Fruit fly (Drosophila melanogaster) whole organism, adult: ENCODE data around the gene Fcp3C.

ENCODE experiments used
- CG11617 ChIP-seq: fragments of 200-800 bp; sonication (Bioruptor generic); optimal IDR thresholded peaks from 2 replicates; lab custom pipeline; 2017; ENCODE audit warnings: mild to moderate bottlenecking, missing biosample characterization, missing genetic modification reagents, missing genetic modification characterization
- CG12768 ChIP-seq: fragments of 200-800 bp; sonication (Bioruptor generic); optimal IDR thresholded peaks from 2 replicates; lab custom pipeline; 2017; ENCODE audit warnings: missing biosample characterization, missing genetic modification characterization, mild to moderate bottlenecking, moderate library complexity, missing genetic modification reagents
- CG14711 ChIP-seq: fragments of 200-800 bp; sonication (Bioruptor generic); optimal IDR thresholded peaks from 2 replicates; lab custom pipeline; 2018; ENCODE audit warnings: missing biosample characterization, mild to moderate bottlenecking, missing genetic modification characterization, moderate library complexity
- CG1620 ChIP-seq: fragments of 200-800 bp; sonication (Bioruptor generic); optimal IDR thresholded peaks from 2 replicates; lab custom pipeline; 2016; ENCODE audit warnings: missing biosample characterization, missing genetic modification characterization
- CG33017 ChIP-seq: fragments of 200-800 bp; sonication (Bioruptor generic); optimal IDR thresholded peaks from 2 replicates; lab custom pipeline; 2018; ENCODE audit warnings: missing biosample characterization, mild to moderate bottlenecking, missing genetic modification characterization, moderate library complexity
- CG5204 ChIP-seq: fragments of 200-800 bp; sonication (Bioruptor generic); optimal IDR thresholded peaks from 2 replicates; lab custom pipeline; 2016; ENCODE audit warnings: missing biosample characterization, missing genetic modification characterization
- CG7045 ChIP-seq: fragments of 200-800 bp; sonication (Bioruptor generic); optimal IDR thresholded peaks from 2 replicates; lab custom pipeline; 2017; ENCODE audit warnings: missing biosample characterization, mild to moderate bottlenecking, missing genetic modification characterization
- CG7101 ChIP-seq: fragments of 200-800 bp; sonication (Bioruptor generic); optimal IDR thresholded peaks from 2 replicates; lab custom pipeline; 2018; ENCODE audit warnings: missing biosample characterization, mild to moderate bottlenecking, missing genetic modification characterization, moderate library complexity
- Clk ChIP-seq: fragments of 200-800 bp; sonication (Bioruptor generic); optimal IDR thresholded peaks from 2 replicates; lab custom pipeline; 2017; ENCODE audit warnings: missing biosample characterization, missing genetic modification characterization
- Crg-1 ChIP-seq: fragments of 200-800 bp; sonication (Bioruptor generic); optimal IDR thresholded peaks from 2 replicates; lab custom pipeline; 2016; ENCODE audit warnings: missing biosample characterization, missing genetic modification characterization
- Hr96 ChIP-seq: fragments of 200-800 bp; sonication (Bioruptor generic); optimal IDR thresholded peaks from 2 replicates; lab custom pipeline; 2016; ENCODE audit warnings: missing biosample characterization, missing genetic modification characterization
- Mnt ChIP-seq: fragments of 200-800 bp; sonication (Bioruptor generic); optimal IDR thresholded peaks from 2 replicates; lab custom pipeline; 2016; ENCODE audit warnings: missing biosample characterization, mild to moderate bottlenecking, missing genetic modification characterization
- bab1 ChIP-seq: fragments of 200-800 bp; sonication (Bioruptor generic); optimal IDR thresholded peaks from 3 replicates; lab custom pipeline; 2019; ENCODE audit warnings: missing biosample characterization, mild to moderate bottlenecking, missing genetic modification characterization, moderate library complexity
- cic ChIP-seq: fragments of 200-800 bp; sonication (Bioruptor generic); optimal IDR thresholded peaks from 2 replicates; lab custom pipeline; 2017; ENCODE audit warnings: missing biosample characterization, mild to moderate bottlenecking, missing genetic modification characterization, moderate library complexity
- cnc ChIP-seq, 2 experiments: fragments of >200 bp; optimal IDR thresholded peaks; 2 replicates each; lab custom pipeline; 2017
- kay ChIP-seq: fragments of 200-800 bp; sonication (Bioruptor generic); peaks from one replicate; lab custom pipeline; 2016; ENCODE audit warnings: missing biosample characterization, missing genetic modification characterization, borderline replicate concordance
- ovo ChIP-seq: fragments of 200-800 bp; sonication (Bioruptor generic); optimal IDR thresholded peaks from 2 replicates; lab custom pipeline; 2016; ENCODE audit warnings: missing biosample characterization, missing genetic modification characterization
- pad ChIP-seq: fragments of 200-800 bp; sonication (Bioruptor generic); optimal IDR thresholded peaks from 3 replicates; lab custom pipeline; 2017; ENCODE audit warnings: missing biosample characterization, missing genetic modification characterization, mild to moderate bottlenecking, moderate library complexity, missing genetic modification reagents
- tj ChIP-seq: fragments of 200-800 bp; sonication (Bioruptor generic); optimal IDR thresholded peaks from 3 replicates; lab custom pipeline; 2017; ENCODE audit warnings: missing biosample characterization, mild to moderate bottlenecking, missing genetic modification characterization, moderate library complexity
- toe ChIP-seq: fragments of 200-800 bp; sonication (Bioruptor generic); optimal IDR thresholded peaks from 2 replicates; lab custom pipeline; 2016; ENCODE audit warnings: missing biosample characterization, missing genetic modification characterization

Gene Fcp3C

dm6 chrX:3174374-3174773 is at the start of gene Fcp3C:
Fcp3C (minus strand) TSS chrX:3174474.
- peak; percentile 44 for TF ChIP-seq tj (GFP tag; lab: Kevin White, UChicago)
- no peak for TF ChIP-seq cic

- no peak for TF ChIP-seq CG11617 (GFP tag; lab: Kevin White, UChicago)
- TF ChIP-seq CG12768 (GFP tag; lab: Kevin White, UChicago), result no peak
- TF ChIP-seq ovo (GFP tag; lab: Kevin White, UChicago), result no peak
- no peak for TF ChIP-seq cic
- no peak for TF ChIP-seq bab1 (GFP tag; lab: Kevin White, UChicago)
- no peak for TF ChIP-seq Clk (GFP tag; lab: Kevin White, UChicago)
- no peak for TF ChIP-seq kay (GFP tag; lab: Kevin White, UChicago)
- TF ChIP-seq cnc (optimal IDR thresholded peaks at IDR 0.05; lab: Kevin White, UChicago), result no peak
- peak; percentile 11 for TF ChIP-seq CG5204 (GFP tag; lab: Kevin White, UChicago)
- peak; percentile 15 for TF ChIP-seq CG7101
- TF ChIP-seq Crg-1, result no peak
- no peak for TF ChIP-seq CG1620
- no peak for TF ChIP-seq Hr96 (GFP tag; lab: Kevin White, UChicago)
- TF ChIP-seq toe (GFP tag; lab: Kevin White, UChicago), result no peak
- peak; percentile 6 for TF ChIP-seq CG7045 (GFP tag; lab: Kevin White, UChicago)
- no peak for TF ChIP-seq CG33017
- TF ChIP-seq CG14711 (tag; lab: Kevin White, UChicago), result peak; percentile 29
- no peak for TF ChIP-seq tj (GFP tag; lab: Kevin White, UChicago)
- TF ChIP-seq pad (GFP tag; lab: Kevin White, UChicago), result no peak
- TF ChIP-seq Mnt (GFP tag; lab: Kevin White, UChicago), result no peak
Measured at dm6 chrX:3205887-3206794, 31.9 kb upstream of the Fcp3C start.

- TF ChIP-seq cnc (optimal IDR thresholded peaks at IDR 0.05; lab: Kevin White, UChicago) (no peak), CG1620 (no peak), Crg-1 (no peak), CG5204 (GFP tag; lab: Kevin White, UChicago) (no peak), Clk (GFP tag; lab: Kevin White, UChicago) (no peak), CG12768 (GFP tag; lab: Kevin White, UChicago) (no peak), bab1 (GFP tag; lab: Kevin White, UChicago) (no peak), cic (no peak), CG11617 (GFP tag; lab: Kevin White, UChicago) (no peak)
Measured at dm6 chrX:3193774-3194173, 19.5 kb upstream of the Fcp3C start.

- TF ChIP-seq kay (GFP tag; lab: Kevin White, UChicago) (no peak), cic (no peak), CG5204 (GFP tag; lab: Kevin White, UChicago) (no peak), Mnt (GFP tag; lab: Kevin White, UChicago) (no peak), CG7045 (GFP tag; lab: Kevin White, UChicago) (no peak), CG14711 (tag; lab: Kevin White, UChicago) (no peak), Crg-1 (no peak), bab1 (GFP tag; lab: Kevin White, UChicago) (no peak), pad (GFP tag; lab: Kevin White, UChicago) (no peak)
Measured at dm6 chrX:3192301-3192700, 18.0 kb upstream of the Fcp3C start.

dm6 chrX:3190837-3191458 is 16.7 kb upstream of the Fcp3C start:
- peak; percentile 16 for TF ChIP-seq tj (GFP tag; lab: Kevin White, UChicago)
- TF ChIP-seq ovo (GFP tag; lab: Kevin White, UChicago), result no peak

dm6 chrX:3189723-3190122 is 15.4 kb upstream of the Fcp3C start:
- no peak for TF ChIP-seq toe (GFP tag; lab: Kevin White, UChicago)
- TF ChIP-seq Crg-1, result no peak
- TF ChIP-seq cic, result no peak
- TF ChIP-seq CG12768 (GFP tag; lab: Kevin White, UChicago), result no peak
- no peak for TF ChIP-seq CG5204 (GFP tag; lab: Kevin White, UChicago)
- no peak for TF ChIP-seq CG7101
- no peak for TF ChIP-seq CG14711 (tag; lab: Kevin White, UChicago)
- TF ChIP-seq cnc (optimal IDR thresholded peaks at IDR 0.05; lab: Kevin White, UChicago), result no peak
- TF ChIP-seq CG1620, result no peak
- TF ChIP-seq CG7045 (GFP tag; lab: Kevin White, UChicago), result no peak
- no peak for TF ChIP-seq Hr96 (GFP tag; lab: Kevin White, UChicago)
- TF ChIP-seq Mnt (GFP tag; lab: Kevin White, UChicago), result no peak
- no peak for TF ChIP-seq bab1 (GFP tag; lab: Kevin White, UChicago)
- TF ChIP-seq ovo (GFP tag; lab: Kevin White, UChicago), result no peak
